Worm (Caenorhabditis elegans) whole organism, mixed stage, embryonic: ENCODE results near the gene clec-175.

Experiments used
- M03D4.4 ChIP-seq: sonication (generic microtip); optimal IDR thresholded peaks from 2 replicates; lab custom pipeline; 2017; ENCODE audit warnings: mild to moderate bottlenecking, missing genetic modification characterization, missing compliant biosample characterization
- bed-3 ChIP-seq: fragments of 200-800 bp; sonication (Bioruptor generic); optimal IDR thresholded peaks from 3 replicates; lab custom pipeline; 2018; ENCODE audit warnings: mild to moderate bottlenecking, missing genetic modification characterization, moderate library complexity, missing compliant biosample characterization
- blmp-1 ChIP-seq: fragments of 150-350 bp; optimal IDR thresholded peaks from 2 replicates; lab custom pipeline; 2014; ENCODE audit warnings: missing biosample characterization, missing genetic modification characterization
- ceh-39 ChIP-seq: fragments of 150-350 bp; optimal IDR thresholded peaks from 2 replicates; lab custom pipeline; 2014; ENCODE audit warnings: missing biosample characterization, missing genetic modification characterization
- ceh-43 ChIP-seq: fragments of 200-800 bp; sonication (Bioruptor generic); optimal IDR thresholded peaks from 2 replicates; lab custom pipeline; 2018; ENCODE audit warnings: mild to moderate bottlenecking, missing genetic modification characterization, moderate library complexity, missing compliant biosample characterization
- ceh-83 ChIP-seq: fragments of 200-800 bp; sonication (Bioruptor generic); optimal IDR thresholded peaks from 2 replicates; lab custom pipeline; 2018; ENCODE audit warnings: mild to moderate bottlenecking, missing genetic modification characterization, missing compliant biosample characterization
- ces-1 ChIP-seq: fragments of 150-350 bp; optimal IDR thresholded peaks from 2 replicates; lab custom pipeline; 2014; ENCODE audit warnings: missing biosample characterization, missing genetic modification reagents, missing genetic modification characterization
- cnd-1 ChIP-seq: fragments of 200-800 bp; sonication (Bioruptor generic); optimal IDR thresholded peaks from 2 replicates; lab custom pipeline; 2018; ENCODE audit warnings: mild to moderate bottlenecking, missing genetic modification characterization, missing compliant biosample characterization
- drap-1 ChIP-seq: fragments of 200-800 bp; sonication (Bioruptor generic); optimal IDR thresholded peaks from 3 replicates; lab custom pipeline; 2018; ENCODE audit warnings: mild to moderate bottlenecking, missing genetic modification characterization, missing compliant biosample characterization
- elt-1 ChIP-seq: sonication (generic microtip); optimal IDR thresholded peaks from 2 replicates; lab custom pipeline; 2017; ENCODE audit warnings: missing genetic modification characterization, mild to moderate bottlenecking, missing compliant biosample characterization, antibody characterized with exemption, moderate library complexity, borderline replicate concordance; ENCODE audit not compliant: insufficient read depth
- elt-3 ChIP-seq: fragments of 150-350 bp; optimal IDR thresholded peaks from 2 replicates; lab custom pipeline; 2014; ENCODE audit warnings: missing biosample characterization, missing genetic modification characterization
- flh-1 ChIP-seq: fragments of 200-800 bp; sonication (Bioruptor generic); optimal IDR thresholded peaks from 2 replicates; lab custom pipeline; 2018; ENCODE audit warnings: mild to moderate bottlenecking, missing genetic modification characterization, moderate library complexity, missing compliant biosample characterization
- ham-2 ChIP-seq: fragments of 200-800 bp; sonication (Bioruptor generic); optimal IDR thresholded peaks from 2 replicates; lab custom pipeline; 2018; ENCODE audit warnings: mild to moderate bottlenecking, missing genetic modification characterization, missing compliant biosample characterization
- hlh-1 ChIP-seq: fragments of 150-350 bp; optimal IDR thresholded peaks from 2 replicates; lab custom pipeline; 2014; ENCODE audit warnings: missing biosample characterization, missing genetic modification reagents, missing genetic modification characterization
- lin-13 ChIP-seq: fragments of 150-350 bp; optimal IDR thresholded peaks from 2 replicates; lab custom pipeline; 2014; ENCODE audit warnings: missing biosample characterization, missing genetic modification characterization
- lin-32 ChIP-seq: fragments of 200-800 bp; sonication (Bioruptor generic); optimal IDR thresholded peaks from 2 replicates; lab custom pipeline; 2018; ENCODE audit warnings: mild to moderate bottlenecking, missing genetic modification characterization, missing compliant biosample characterization
- mep-1 ChIP-seq: fragments of 150-350 bp; optimal IDR thresholded peaks from 2 replicates; lab custom pipeline; 2017; ENCODE audit warnings: missing biosample characterization, missing genetic modification reagents, missing genetic modification characterization, inconsistent platforms
- mls-2 ChIP-seq: sonication (generic microtip); optimal IDR thresholded peaks from 2 replicates; lab custom pipeline; 2016; ENCODE audit warnings: mild to moderate bottlenecking, missing genetic modification characterization, moderate library complexity, missing compliant biosample characterization
- nhr-12 ChIP-seq: fragments of 150-350 bp; optimal IDR thresholded peaks from 2 replicates; lab custom pipeline; 2014; ENCODE audit warnings: missing biosample characterization, missing genetic modification characterization
- nhr-2 ChIP-seq: fragments of 150-350 bp; optimal IDR thresholded peaks from 2 replicates; lab custom pipeline; 2014; ENCODE audit warnings: missing biosample characterization, missing genetic modification characterization
- nhr-28 ChIP-seq: fragments of 150-350 bp; optimal IDR thresholded peaks from 2 replicates; lab custom pipeline; 2014; ENCODE audit warnings: missing biosample characterization, missing genetic modification characterization
- nhr-76 ChIP-seq: sonication (generic microtip); optimal IDR thresholded peaks from 2 replicates; lab custom pipeline; 2017; ENCODE audit warnings: missing biosample characterization, missing genetic modification characterization
- pha-4 ChIP-seq: fragments of 150-350 bp; optimal IDR thresholded peaks from 2 replicates; lab custom pipeline; 2018; ENCODE audit warnings: missing biosample characterization, missing genetic modification reagents, missing genetic modification characterization
- sem-2 ChIP-seq: fragments of 200-800 bp; sonication (Bioruptor generic); optimal IDR thresholded peaks from 2 replicates; lab custom pipeline; 2018; ENCODE audit warnings: mild to moderate bottlenecking, missing genetic modification characterization, missing compliant biosample characterization
- snpc-4 ChIP-seq: fragments of 150-350 bp; optimal IDR thresholded peaks from 2 replicates; lab custom pipeline; 2014; ENCODE audit warnings: missing biosample characterization, missing genetic modification characterization
- sptf-1 ChIP-seq: sonication (generic microtip); optimal IDR thresholded peaks from 2 replicates; lab custom pipeline; 2017; ENCODE audit warnings: mild to moderate bottlenecking, missing genetic modification characterization, moderate library complexity, missing compliant biosample characterization
- unc-120 ChIP-seq: sonication (generic microtip); optimal IDR thresholded peaks from 2 replicates; lab custom pipeline; 2017; ENCODE audit warnings: missing genetic modification characterization, missing compliant biosample characterization; ENCODE audit not compliant: poor library complexity, severe bottlenecking
- unc-39 ChIP-seq: fragments of 150-350 bp; optimal IDR thresholded peaks from 2 replicates; lab custom pipeline; 2014; ENCODE audit warnings: missing biosample characterization, missing genetic modification characterization
- unc-62 ChIP-seq: fragments of 150-350 bp; optimal IDR thresholded peaks from 2 replicates; lab custom pipeline; 2014; ENCODE audit warnings: missing biosample characterization, missing genetic modification reagents, missing genetic modification characterization
- zip-8 ChIP-seq: fragments of 150-350 bp; optimal IDR thresholded peaks from 2 replicates; lab custom pipeline; 2014; ENCODE audit warnings: missing biosample characterization, missing genetic modification characterization
- ztf-11 ChIP-seq: fragments of 150-350 bp; optimal IDR thresholded peaks from 2 replicates; lab custom pipeline; 2014; ENCODE audit warnings: missing biosample characterization, missing genetic modification characterization

The clec-175 gene

DNA sequence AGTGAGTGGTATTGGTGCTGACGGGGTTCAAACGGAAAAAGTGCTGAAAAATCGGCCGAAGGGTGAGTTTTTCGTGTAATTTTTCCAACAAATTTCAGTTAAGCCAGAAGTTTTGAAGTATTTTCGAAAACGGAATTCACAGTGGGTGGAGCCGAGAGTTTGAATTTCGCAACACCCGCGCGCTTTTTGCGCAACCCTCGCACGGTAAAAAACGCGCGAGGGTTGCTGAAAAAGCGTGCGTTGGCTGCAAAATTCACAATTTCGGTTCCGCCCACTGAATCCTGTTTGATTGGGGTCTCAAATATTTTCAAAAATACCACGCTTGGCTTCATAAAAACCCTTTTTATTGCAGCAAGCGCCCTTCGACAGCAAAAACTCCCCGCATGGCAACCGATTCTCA lies 25.2 kb downstream of the clec-175 start:
- TF ChIP-seq mls-2 (tag; lab: Kevin White, UChicago) = no peak
- TF ChIP-seq hlh-1 (tag; lab: Kevin White, UChicago) = no peak
- no peak for TF ChIP-seq elt-3 (tag; lab: Kevin White, UChicago)
- no peak for TF ChIP-seq unc-62 (GFP tag; lab: Kevin White, UChicago)
- no peak for TF ChIP-seq ham-2 (GFP tag; lab: Kevin White, UChicago)
- no peak for TF ChIP-seq lin-32 (GFP tag; lab: Kevin White, UChicago)
- no peak for TF ChIP-seq ztf-11 (tag; lab: Kevin White, UChicago)
- TF ChIP-seq sptf-1 = no peak
- no peak for TF ChIP-seq ceh-83
- TF ChIP-seq sem-2 (GFP tag; lab: Kevin White, UChicago) = no peak
- TF ChIP-seq lin-13 = no peak
- no peak for TF ChIP-seq M03D4.4 (tag; lab: Kevin White, UChicago)
- no peak for TF ChIP-seq snpc-4 (tag; lab: Kevin White, UChicago)
- TF ChIP-seq ceh-43 (GFP tag; lab: Kevin White, UChicago) = no peak
- TF ChIP-seq flh-1 (GFP tag; lab: Kevin White, UChicago) = no peak
- TF ChIP-seq nhr-28 (tag; lab: Kevin White, UChicago) = no peak
- TF ChIP-seq pha-4 = no peak
- TF ChIP-seq nhr-12 (tag; lab: Kevin White, UChicago) = no peak
- no peak for TF ChIP-seq blmp-1 (tag; lab: Kevin White, UChicago)

DNA sequence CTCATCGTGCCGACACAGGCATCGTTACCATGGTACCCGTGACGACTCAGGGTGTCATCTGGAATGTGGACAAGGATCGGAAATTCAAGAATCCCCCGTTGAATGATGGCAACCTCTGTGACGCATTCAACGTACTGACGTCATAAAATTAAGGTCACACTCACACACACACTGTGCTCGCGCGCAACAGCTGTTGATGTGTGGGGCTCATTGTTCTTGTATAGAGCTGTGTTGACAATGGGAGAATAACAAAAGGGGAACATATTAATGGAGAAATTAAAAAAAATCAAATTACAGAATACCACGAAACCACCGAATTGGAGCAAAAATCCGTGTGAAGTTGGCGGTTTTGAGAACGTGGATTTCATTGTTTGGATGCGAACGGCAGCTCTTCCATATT lies 26.2 kb downstream of the clec-175 start:
- TF ChIP-seq M03D4.4 (tag; lab: Kevin White, UChicago) (no peak), ces-1 (GFP tag; lab: Kevin White, UChicago) (peak; percentile 62), lin-32 (GFP tag; lab: Kevin White, UChicago) (peak; percentile 97), hlh-1 (tag; lab: Kevin White, UChicago) (peak; percentile 88), zip-8 (peak; percentile 30), cnd-1 (tag; lab: Kevin White, UChicago) (peak; percentile 89), ztf-11 (tag; lab: Kevin White, UChicago) (no peak)

DNA sequence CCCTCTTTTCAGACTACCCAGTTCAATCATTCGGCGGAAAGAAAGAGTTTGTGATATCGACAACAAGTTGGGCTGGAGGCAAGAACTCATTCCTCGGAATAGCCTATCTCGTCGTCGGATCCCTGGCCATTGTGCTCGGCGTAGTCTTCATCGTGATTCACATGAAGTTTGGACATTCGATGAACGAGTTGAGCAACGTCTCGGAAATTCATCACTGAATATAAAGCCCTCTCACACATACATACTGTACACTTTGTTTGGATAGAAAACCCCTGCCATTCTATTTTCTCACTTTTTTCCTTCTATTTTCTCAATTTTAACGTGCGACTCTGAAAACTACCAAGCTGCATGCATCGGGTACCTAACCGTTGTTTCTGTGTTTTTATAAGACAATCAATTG lies 27.3 kb downstream of the clec-175 start, which contains the start of gene R08C7.12:
Gene R08C7.12 (plus strand): TSS at position 301 of the 400 bp plus-strand sequence.
- TF ChIP-seq nhr-28 (tag; lab: Kevin White, UChicago) = no peak
- TF ChIP-seq elt-3 (tag; lab: Kevin White, UChicago) = no peak
- no peak for TF ChIP-seq ceh-83
- TF ChIP-seq cnd-1 (tag; lab: Kevin White, UChicago) = no peak
- TF ChIP-seq drap-1 (GFP tag; lab: Kevin White, UChicago) = no peak
- no peak for TF ChIP-seq unc-120
- TF ChIP-seq M03D4.4 (tag; lab: Kevin White, UChicago) = no peak
- TF ChIP-seq mep-1 (tag; lab: Kevin White, UChicago) = no peak
- no peak for TF ChIP-seq bed-3 (GFP tag; lab: Kevin White, UChicago)
- no peak for TF ChIP-seq sem-2 (GFP tag; lab: Kevin White, UChicago)
- TF ChIP-seq ztf-11 (tag; lab: Kevin White, UChicago) = no peak
- TF ChIP-seq flh-1 (GFP tag; lab: Kevin White, UChicago) = no peak
- no peak for TF ChIP-seq ceh-39 (tag; lab: Kevin White, UChicago)
- TF ChIP-seq ham-2 (GFP tag; lab: Kevin White, UChicago) = no peak
- TF ChIP-seq lin-32 (GFP tag; lab: Kevin White, UChicago) = no peak
- no peak for TF ChIP-seq nhr-2 (tag; lab: Kevin White, UChicago)
- no peak for TF ChIP-seq pha-4
- TF ChIP-seq ces-1 (GFP tag; lab: Kevin White, UChicago) = no peak
- no peak for TF ChIP-seq unc-39 (tag; lab: Kevin White, UChicago)
- no peak for TF ChIP-seq nhr-12 (tag; lab: Kevin White, UChicago)

DNA sequence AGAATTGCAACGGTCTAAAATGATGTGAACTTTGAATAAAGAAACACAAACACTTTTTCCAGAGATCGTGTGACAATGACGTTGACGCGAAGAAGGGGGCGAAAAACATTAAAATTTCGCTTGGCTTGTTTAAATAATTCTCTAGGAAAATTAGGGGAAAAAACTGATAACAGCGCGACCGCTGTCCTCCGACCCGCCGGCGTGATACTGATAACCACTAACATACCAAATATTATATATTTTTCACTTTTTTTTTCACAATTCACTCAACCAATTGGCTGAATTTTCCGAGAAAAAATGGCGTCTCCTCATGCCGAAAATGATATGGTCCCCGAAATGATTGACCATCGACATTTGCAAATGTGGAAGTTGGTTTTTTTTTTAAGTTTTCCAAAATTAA lies 27.7 kb downstream of the clec-175 start:
- no peak for TF ChIP-seq nhr-76 (tag; lab: Kevin White, UChicago)
- TF ChIP-seq cnd-1 (tag; lab: Kevin White, UChicago) = no peak
- TF ChIP-seq nhr-2 (tag; lab: Kevin White, UChicago) = no peak
- no peak for TF ChIP-seq nhr-12 (tag; lab: Kevin White, UChicago)
- no peak for TF ChIP-seq elt-1 (tag; lab: Kevin White, UChicago)
- no peak for TF ChIP-seq snpc-4 (tag; lab: Kevin White, UChicago)
- no peak for TF ChIP-seq ham-2 (GFP tag; lab: Kevin White, UChicago)
- TF ChIP-seq drap-1 (GFP tag; lab: Kevin White, UChicago) = no peak
- no peak for TF ChIP-seq pha-4
